Worm (Caenorhabditis elegans) whole organism, L4/young adult: Measurements from ENCODE around the gene F44B9.9.

Source experiments
- W03F9.2 ChIP-seq: fragments of 150-350 bp; optimal IDR thresholded peaks from 2 replicates; lab custom pipeline; 2014; ENCODE audit warnings: missing biosample characterization, missing genetic modification characterization
- dao-5 ChIP-seq: sonication (generic microtip); optimal IDR thresholded peaks from 2 replicates; lab custom pipeline; 2016; ENCODE audit warnings: missing genotype, missing genetic modification characterization, moderate library complexity, missing compliant biosample characterization

DNA sequence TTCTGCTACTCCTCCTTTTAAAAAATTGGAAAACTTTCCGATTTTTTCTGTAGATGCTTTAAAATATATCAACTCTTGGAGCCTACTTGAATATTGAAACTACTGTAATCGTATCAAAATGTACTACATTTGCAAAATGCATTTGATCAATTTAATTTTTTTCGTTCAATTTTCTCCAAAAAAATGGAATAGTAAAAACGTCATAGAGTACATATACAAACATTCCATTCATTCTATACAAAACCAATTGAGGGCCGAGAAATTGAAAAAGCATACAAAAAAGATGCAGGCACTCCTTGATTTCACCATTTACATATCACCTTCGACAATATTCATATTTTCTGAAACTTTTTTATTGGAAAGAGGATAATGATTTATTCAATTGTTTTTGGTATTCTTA, 26.8 kb downstream of the F44B9.9 start, which contains the start of gene C06G4.6:
- no peak for TF ChIP-seq W03F9.2 (tag; lab: Kevin White, UChicago)
- no peak for TF ChIP-seq dao-5 (tag; lab: Kevin White, UChicago)
